Worm (Caenorhabditis elegans) whole organism, mixed stage, embryonic: ENCODE results near the gene R160.10.

Source experiments
- M03D4.4 ChIP-seq: sonication (generic microtip); optimal IDR thresholded peaks from 2 replicates; lab custom pipeline; 2017; ENCODE audit warnings: mild to moderate bottlenecking, missing genetic modification characterization, missing compliant biosample characterization
- bed-3 ChIP-seq: fragments of 200-800 bp; sonication (Bioruptor generic); optimal IDR thresholded peaks from 3 replicates; lab custom pipeline; 2018; ENCODE audit warnings: mild to moderate bottlenecking, missing genetic modification characterization, moderate library complexity, missing compliant biosample characterization
- blmp-1 ChIP-seq: fragments of 150-350 bp; optimal IDR thresholded peaks from 2 replicates; lab custom pipeline; 2014; ENCODE audit warnings: missing biosample characterization, missing genetic modification characterization
- ceh-39 ChIP-seq: fragments of 150-350 bp; optimal IDR thresholded peaks from 2 replicates; lab custom pipeline; 2014; ENCODE audit warnings: missing biosample characterization, missing genetic modification characterization
- ceh-43 ChIP-seq: fragments of 200-800 bp; sonication (Bioruptor generic); optimal IDR thresholded peaks from 2 replicates; lab custom pipeline; 2018; ENCODE audit warnings: mild to moderate bottlenecking, missing genetic modification characterization, moderate library complexity, missing compliant biosample characterization
- ceh-83 ChIP-seq: fragments of 200-800 bp; sonication (Bioruptor generic); optimal IDR thresholded peaks from 2 replicates; lab custom pipeline; 2018; ENCODE audit warnings: mild to moderate bottlenecking, missing genetic modification characterization, missing compliant biosample characterization
- ces-1 ChIP-seq: fragments of 150-350 bp; optimal IDR thresholded peaks from 2 replicates; lab custom pipeline; 2014; ENCODE audit warnings: missing biosample characterization, missing genetic modification reagents, missing genetic modification characterization
- cnd-1 ChIP-seq: fragments of 200-800 bp; sonication (Bioruptor generic); optimal IDR thresholded peaks from 2 replicates; lab custom pipeline; 2018; ENCODE audit warnings: mild to moderate bottlenecking, missing genetic modification characterization, missing compliant biosample characterization
- drap-1 ChIP-seq: fragments of 200-800 bp; sonication (Bioruptor generic); optimal IDR thresholded peaks from 3 replicates; lab custom pipeline; 2018; ENCODE audit warnings: mild to moderate bottlenecking, missing genetic modification characterization, missing compliant biosample characterization
- elt-1 ChIP-seq: sonication (generic microtip); optimal IDR thresholded peaks from 2 replicates; lab custom pipeline; 2017; ENCODE audit warnings: missing genetic modification characterization, mild to moderate bottlenecking, missing compliant biosample characterization, antibody characterized with exemption, moderate library complexity, borderline replicate concordance; ENCODE audit not compliant: insufficient read depth
- elt-3 ChIP-seq: fragments of 150-350 bp; optimal IDR thresholded peaks from 2 replicates; lab custom pipeline; 2014; ENCODE audit warnings: missing biosample characterization, missing genetic modification characterization
- ham-2 ChIP-seq: fragments of 200-800 bp; sonication (Bioruptor generic); optimal IDR thresholded peaks from 2 replicates; lab custom pipeline; 2018; ENCODE audit warnings: mild to moderate bottlenecking, missing genetic modification characterization, missing compliant biosample characterization
- hlh-1 ChIP-seq: fragments of 150-350 bp; optimal IDR thresholded peaks from 2 replicates; lab custom pipeline; 2014; ENCODE audit warnings: missing biosample characterization, missing genetic modification reagents, missing genetic modification characterization
- lin-13 ChIP-seq: fragments of 150-350 bp; optimal IDR thresholded peaks from 2 replicates; lab custom pipeline; 2014; ENCODE audit warnings: missing biosample characterization, missing genetic modification characterization
- lin-32 ChIP-seq: fragments of 200-800 bp; sonication (Bioruptor generic); optimal IDR thresholded peaks from 2 replicates; lab custom pipeline; 2018; ENCODE audit warnings: mild to moderate bottlenecking, missing genetic modification characterization, missing compliant biosample characterization
- lsy-2 ChIP-seq: fragments of 150-350 bp; optimal IDR thresholded peaks from 2 replicates; lab custom pipeline; 2014; ENCODE audit warnings: missing biosample characterization, missing genetic modification characterization
- mab-5 ChIP-seq: fragments of 150-350 bp; optimal IDR thresholded peaks from 2 replicates; lab custom pipeline; 2014; ENCODE audit warnings: missing biosample characterization, missing genetic modification characterization
- mep-1 ChIP-seq: fragments of 150-350 bp; optimal IDR thresholded peaks from 2 replicates; lab custom pipeline; 2017; ENCODE audit warnings: missing biosample characterization, missing genetic modification reagents, missing genetic modification characterization, inconsistent platforms
- nhr-2 ChIP-seq: fragments of 150-350 bp; optimal IDR thresholded peaks from 2 replicates; lab custom pipeline; 2014; ENCODE audit warnings: missing biosample characterization, missing genetic modification characterization
- nhr-237 ChIP-seq: fragments of 150-350 bp; optimal IDR thresholded peaks from 2 replicates; lab custom pipeline; 2014; ENCODE audit warnings: missing biosample characterization, missing genetic modification characterization
- nhr-28 ChIP-seq: fragments of 150-350 bp; optimal IDR thresholded peaks from 2 replicates; lab custom pipeline; 2014; ENCODE audit warnings: missing biosample characterization, missing genetic modification characterization
- nhr-76 ChIP-seq: sonication (generic microtip); optimal IDR thresholded peaks from 2 replicates; lab custom pipeline; 2017; ENCODE audit warnings: missing biosample characterization, missing genetic modification characterization
- pha-4 ChIP-seq: fragments of 150-350 bp; optimal IDR thresholded peaks from 2 replicates; lab custom pipeline; 2018; ENCODE audit warnings: missing biosample characterization, missing genetic modification reagents, missing genetic modification characterization
- sem-2 ChIP-seq: fragments of 200-800 bp; sonication (Bioruptor generic); optimal IDR thresholded peaks from 2 replicates; lab custom pipeline; 2018; ENCODE audit warnings: mild to moderate bottlenecking, missing genetic modification characterization, missing compliant biosample characterization
- snpc-4 ChIP-seq: fragments of 150-350 bp; optimal IDR thresholded peaks from 2 replicates; lab custom pipeline; 2014; ENCODE audit warnings: missing biosample characterization, missing genetic modification characterization
- sptf-1 ChIP-seq: sonication (generic microtip); optimal IDR thresholded peaks from 2 replicates; lab custom pipeline; 2017; ENCODE audit warnings: mild to moderate bottlenecking, missing genetic modification characterization, moderate library complexity, missing compliant biosample characterization
- tbx-8 ChIP-seq: fragments of 200-800 bp; sonication (Bioruptor generic); optimal IDR thresholded peaks from 2 replicates; lab custom pipeline; 2018; ENCODE audit warnings: mild to moderate bottlenecking, missing genetic modification characterization, moderate library complexity, missing compliant biosample characterization
- unc-62 ChIP-seq: fragments of 150-350 bp; optimal IDR thresholded peaks from 2 replicates; lab custom pipeline; 2014; ENCODE audit warnings: missing biosample characterization, missing genetic modification reagents, missing genetic modification characterization
- zip-8 ChIP-seq: fragments of 150-350 bp; optimal IDR thresholded peaks from 2 replicates; lab custom pipeline; 2014; ENCODE audit warnings: missing biosample characterization, missing genetic modification characterization

The R160.10 gene

DNA sequence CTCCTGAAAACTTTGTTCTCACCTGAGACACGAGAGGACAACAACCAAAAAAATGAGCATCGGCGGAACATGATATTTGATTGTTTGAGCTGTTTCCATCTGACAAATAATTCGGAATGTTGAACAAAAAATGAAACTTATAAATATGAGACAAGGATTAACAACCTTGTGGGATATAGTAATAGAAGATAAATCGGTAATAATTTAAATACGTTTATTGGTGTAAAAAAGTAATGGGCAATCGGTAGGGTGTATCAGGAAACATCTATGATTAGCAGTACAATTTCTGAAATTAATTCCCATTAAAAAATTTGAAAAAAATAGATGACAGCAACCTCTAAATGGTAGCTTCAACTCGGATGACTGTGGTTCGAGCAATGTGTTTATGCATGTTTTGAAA lies at the start of gene R160.10:
TSS of gene R160.10 (minus strand) at position 101 of the 400 bp plus-strand sequence.
- TF ChIP-seq nhr-76 (tag; lab: Kevin White, UChicago) (no peak), blmp-1 (tag; lab: Kevin White, UChicago) (no peak), nhr-28 (tag; lab: Kevin White, UChicago) (no peak), nhr-2 (no peak), elt-1 (tag; lab: Kevin White, UChicago) (no peak), cnd-1 (tag; lab: Kevin White, UChicago) (no peak), tbx-8 (GFP tag; lab: Kevin White, UChicago) (no peak), sptf-1 (no peak), pha-4 (no peak), lsy-2 (no peak), lin-13 (no peak), ceh-43 (no peak), lin-32 (GFP tag; lab: Kevin White, UChicago) (no peak), drap-1 (GFP tag; lab: Kevin White, UChicago) (no peak), zip-8 (tag; lab: Kevin White, UChicago) (no peak), ceh-39 (tag; lab: Kevin White, UChicago) (no peak), M03D4.4 (no peak), snpc-4 (tag; lab: Kevin White, UChicago) (no peak), unc-62 (GFP tag; lab: Kevin White, UChicago) (no peak), ham-2 (no peak)

DNA sequence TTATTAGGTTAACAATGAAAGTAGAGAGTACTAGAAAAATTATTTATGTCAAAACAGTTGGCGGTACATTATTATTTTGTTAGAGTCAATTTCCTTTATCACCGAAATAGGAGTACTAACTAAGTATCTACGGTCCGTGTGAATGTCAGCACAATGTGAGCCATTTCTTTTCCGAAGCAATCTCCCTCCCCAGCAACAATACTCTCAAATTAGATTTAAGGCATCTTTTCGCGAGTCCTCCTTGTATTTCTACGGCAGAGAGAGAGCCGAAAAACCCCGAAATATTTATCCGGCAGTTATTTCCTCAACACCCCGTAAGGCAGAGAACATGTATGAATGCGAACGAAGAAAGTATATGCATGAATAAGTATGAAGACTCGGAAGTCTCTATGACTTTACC lies 48.0 kb upstream of the R160.10 start:
- TF ChIP-seq ceh-83 (GFP tag; lab: Kevin White, UChicago): no peak
- peak; percentile 76 for TF ChIP-seq ces-1 (GFP tag; lab: Kevin White, UChicago)
- TF ChIP-seq, all 35 proteins: peak for 1

DNA sequence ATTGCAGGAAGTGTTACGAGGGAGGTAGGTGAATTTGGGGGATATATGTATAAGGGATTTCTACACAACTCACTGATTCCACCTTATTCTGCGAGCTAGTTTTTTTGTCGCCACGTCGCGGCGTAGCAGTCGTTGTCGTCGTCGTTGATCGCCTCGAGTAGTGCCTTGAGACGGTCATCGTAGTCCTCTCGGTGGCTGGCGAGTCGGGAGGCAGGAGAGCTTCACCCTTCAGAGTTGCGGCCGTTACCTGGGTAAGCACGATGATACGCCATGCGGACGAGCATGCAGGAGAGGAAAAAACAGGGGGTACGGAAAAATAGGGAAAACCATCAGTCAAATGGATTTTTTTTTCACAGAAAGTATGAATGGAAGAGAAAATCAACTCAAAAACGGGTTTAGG lies 45.9 kb upstream of the R160.10 start:
- TF ChIP-seq mab-5 (tag; lab: Kevin White, UChicago): no peak
- no peak for TF ChIP-seq M03D4.4
- TF ChIP-seq nhr-76 (tag; lab: Kevin White, UChicago): no peak

DNA sequence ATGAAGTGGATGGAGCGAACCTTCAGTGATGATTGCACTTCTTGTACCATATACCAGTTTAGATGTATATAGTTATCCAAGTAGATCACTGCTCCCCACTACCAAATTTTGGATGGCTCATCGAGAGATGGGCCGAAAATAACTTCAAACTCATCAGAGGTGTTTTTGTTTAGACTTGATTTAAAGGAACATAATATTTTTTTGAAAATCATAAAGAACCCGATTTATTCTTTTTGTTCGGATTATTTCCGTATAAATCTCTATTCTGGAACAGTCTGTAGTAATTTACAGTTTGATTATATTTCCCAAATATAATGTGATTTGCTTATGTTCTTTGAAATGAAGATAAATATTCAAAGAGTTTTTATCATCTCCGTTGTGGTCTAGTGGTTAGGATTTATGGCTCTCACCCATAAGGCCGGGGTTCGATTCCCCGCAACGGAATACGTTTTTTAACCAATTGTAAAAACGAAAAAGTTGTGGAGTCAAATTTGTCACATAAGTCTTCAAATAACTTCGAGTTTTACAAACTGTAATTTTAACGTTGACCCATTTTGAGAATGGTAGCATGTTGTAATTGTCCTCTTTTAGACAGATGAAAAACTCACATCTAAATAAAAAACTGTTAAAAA lies 43.1 kb upstream of the R160.10 start:
- TF ChIP-seq ceh-43 (no peak), mep-1 (tag; lab: Kevin White, UChicago) (no peak), nhr-28 (tag; lab: Kevin White, UChicago) (no peak), M03D4.4 (no peak), ceh-83 (GFP tag; lab: Kevin White, UChicago) (no peak), hlh-1 (tag; lab: Kevin White, UChicago) (no peak), elt-1 (tag; lab: Kevin White, UChicago) (no peak), cnd-1 (tag; lab: Kevin White, UChicago) (no peak), lin-13 (no peak), lin-32 (GFP tag; lab: Kevin White, UChicago) (no peak), nhr-2 (no peak), sptf-1 (no peak), ham-2 (no peak), blmp-1 (tag; lab: Kevin White, UChicago) (no peak), elt-3 (tag; lab: Kevin White, UChicago) (no peak), unc-62 (GFP tag; lab: Kevin White, UChicago) (no peak), pha-4 (no peak), sem-2 (no peak), zip-8 (tag; lab: Kevin White, UChicago) (no peak)

DNA sequence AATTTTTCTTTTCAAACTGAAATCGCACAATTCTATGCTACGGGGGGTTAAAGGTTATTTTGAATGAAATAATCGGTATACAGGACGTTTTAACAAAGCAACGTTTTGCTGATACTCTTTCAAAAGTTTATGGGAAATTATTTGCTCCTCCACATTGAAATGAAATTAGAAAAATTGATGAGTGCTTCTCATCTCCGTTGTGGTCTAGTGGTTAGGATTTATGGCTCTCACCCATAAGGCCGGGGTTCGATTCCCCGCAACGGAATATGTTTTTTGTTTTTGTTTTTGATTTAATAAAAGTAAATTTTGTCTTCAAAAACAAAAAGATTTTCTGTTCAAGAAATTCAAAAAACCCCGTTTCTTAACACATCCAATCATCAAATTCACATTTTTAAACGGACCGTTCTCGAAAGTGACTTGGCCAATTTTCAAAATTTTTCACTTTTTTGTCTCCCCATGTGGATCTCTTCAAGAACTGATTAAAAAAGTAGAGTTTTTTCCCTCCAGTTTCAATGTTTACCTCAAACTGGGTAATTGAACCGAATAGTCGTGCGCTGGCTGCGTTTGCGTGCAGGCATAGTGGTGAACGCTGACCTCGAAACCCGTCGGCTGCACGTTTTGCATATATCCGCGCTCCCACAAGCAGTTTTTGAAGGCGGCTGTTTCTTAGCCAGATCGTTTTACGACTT lies 42.4 kb upstream of the R160.10 start:
- no peak for TF ChIP-seq ces-1 (GFP tag; lab: Kevin White, UChicago)
- TF ChIP-seq unc-62 (GFP tag; lab: Kevin White, UChicago): no peak
- TF ChIP-seq ceh-83 (GFP tag; lab: Kevin White, UChicago): no peak
- no peak for TF ChIP-seq M03D4.4
- no peak for TF ChIP-seq bed-3 (GFP tag; lab: Kevin White, UChicago)
- TF ChIP-seq lin-13: no peak
- no peak for TF ChIP-seq pha-4
- no peak for TF ChIP-seq nhr-28 (tag; lab: Kevin White, UChicago)
- TF ChIP-seq zip-8 (tag; lab: Kevin White, UChicago): no peak
- no peak for TF ChIP-seq snpc-4 (tag; lab: Kevin White, UChicago)
- no peak for TF ChIP-seq drap-1 (GFP tag; lab: Kevin White, UChicago)
- no peak for TF ChIP-seq elt-3 (tag; lab: Kevin White, UChicago)
- no peak for TF ChIP-seq ceh-39 (tag; lab: Kevin White, UChicago)
- TF ChIP-seq nhr-237 (tag; lab: Kevin White, UChicago): no peak
- TF ChIP-seq nhr-76 (tag; lab: Kevin White, UChicago): no peak
- TF ChIP-seq, all 35 proteins: peak for 0
